Fruit fly (Drosophila melanogaster) whole organism, embryonic: Measurements from ENCODE around the gene pav.

ENCODE experiments used
- Bteb2 ChIP-seq: fragments of 200-800 bp; sonication (Bioruptor generic); optimal IDR thresholded peaks from 2 replicates; lab custom pipeline; 2016; ENCODE audit warnings: missing biosample characterization, missing genetic modification characterization
- CG1024 ChIP-seq: fragments of 200-800 bp; sonication (Bioruptor generic); IDR thresholded peaks from 2 replicates; pipeline ENCODE4 v1.3.6; 2022; ENCODE audit warnings: missing biosample characterization, missing genetic modification characterization
- CG10543 ChIP-seq: fragments of 200-800 bp; sonication (Bioruptor generic); optimal IDR thresholded peaks from 3 replicates; lab custom pipeline; 2017; ENCODE audit warnings: missing biosample characterization, mild to moderate bottlenecking, missing genetic modification characterization, moderate library complexity
- CG11247 ChIP-seq: fragments of 200-800 bp; sonication (Bioruptor generic); IDR thresholded peaks from 2 replicates; pipeline ENCODE4 v1.3.6; 2022; ENCODE audit warnings: missing biosample characterization, missing genetic modification characterization
- CG12104 ChIP-seq: fragments of 200-800 bp; sonication (Bioruptor generic); optimal IDR thresholded peaks from 3 replicates; lab custom pipeline; 2016; ENCODE audit warnings: missing biosample characterization, missing genetic modification characterization
- CG13424 ChIP-seq: fragments of 200-800 bp; sonication (Bioruptor generic); optimal IDR thresholded peaks from 2 replicates; lab custom pipeline; 2019; ENCODE audit warnings: missing biosample characterization, mild to moderate bottlenecking, missing genetic modification characterization, moderate library complexity
- CG13624 ChIP-seq: fragments of 200-800 bp; sonication (Bioruptor generic); optimal IDR thresholded peaks from 2 replicates; lab custom pipeline; 2016; ENCODE audit warnings: missing biosample characterization, missing genetic modification characterization
- CG14667 ChIP-seq: fragments of 200-800 bp; sonication (Bioruptor generic); IDR thresholded peaks from 2 replicates; pipeline ENCODE4 v1.3.6; 2022; ENCODE audit warnings: missing biosample characterization, missing genetic modification characterization
- CG14860 ChIP-seq: fragments of 200-800 bp; sonication (Bioruptor generic); IDR thresholded peaks from 3 replicates; pipeline ENCODE4 v1.3.6; 2022; ENCODE audit warnings: missing biosample characterization, missing genetic modification characterization; ENCODE audit not compliant: partially characterized antibody
- CG15479 ChIP-seq: fragments of 200-800 bp; sonication (Bioruptor generic); optimal IDR thresholded peaks from 3 replicates; lab custom pipeline; 2019; ENCODE audit warnings: missing biosample characterization, mild to moderate bottlenecking, missing genetic modification characterization, moderate library complexity
- CG15601 ChIP-seq: fragments of 200-800 bp; sonication (Bioruptor generic); optimal IDR thresholded peaks from 3 replicates; lab custom pipeline; 2019; ENCODE audit warnings: missing biosample characterization, mild to moderate bottlenecking, missing genetic modification characterization, moderate library complexity
- CG1603 ChIP-seq: fragments of 200-800 bp; sonication (Bioruptor generic); optimal IDR thresholded peaks from 2 replicates; lab custom pipeline; 2019; ENCODE audit warnings: missing biosample characterization, mild to moderate bottlenecking, missing genetic modification characterization, moderate library complexity
- CG1647 ChIP-seq: fragments of 200-800 bp; sonication (Bioruptor generic); optimal IDR thresholded peaks from 3 replicates; lab custom pipeline; 2016; ENCODE audit warnings: missing biosample characterization, missing genetic modification characterization
- CG17568 ChIP-seq: fragments of 200-800 bp; sonication (Bioruptor generic); optimal IDR thresholded peaks from 2 replicates; lab custom pipeline; 2018; ENCODE audit warnings: missing biosample characterization, mild to moderate bottlenecking, missing genetic modification characterization, moderate library complexity
- CG32532 ChIP-seq: fragments of 200-800 bp; sonication (Bioruptor generic); IDR thresholded peaks from 2 replicates; pipeline ENCODE4 v1.3.6; 2022; ENCODE audit warnings: missing biosample characterization, missing genetic modification characterization
- CG7372 ChIP-seq: fragments of 200-800 bp; sonication (Bioruptor generic); IDR thresholded peaks from 2 replicates; pipeline ENCODE4 v1.3.6; 2022; ENCODE audit warnings: missing biosample characterization, missing genetic modification characterization
- CG9817 ChIP-seq: fragments of 200-800 bp; sonication (Bioruptor generic); optimal IDR thresholded peaks from 2 replicates; lab custom pipeline; 2018; ENCODE audit warnings: missing biosample characterization, mild to moderate bottlenecking, missing genetic modification characterization, moderate library complexity
- D ChIP-seq, 2 experiments: fragments of 200-800 bp in 1 of 2; fragments of >200 bp in 1 of 2; sonication (Bioruptor generic) in 1 of 2; optimal IDR thresholded peaks; 2 replicates in 1 of 2; 3 replicates in 1 of 2; lab custom pipeline; 2017; ENCODE audit warnings: mild to moderate bottlenecking in 1 of 2, missing biosample characterization in 1 of 2, missing genetic modification characterization in 1 of 2, missing genetic modification reagents in 1 of 2
- Dip3 ChIP-seq: fragments of 200-800 bp; sonication (Bioruptor generic); optimal IDR thresholded peaks from 3 replicates; lab custom pipeline; 2016; ENCODE audit warnings: missing biosample characterization, missing genetic modification characterization
- Dp ChIP-seq: fragments of 200-800 bp; sonication (Bioruptor generic); optimal IDR thresholded peaks from 2 replicates; lab custom pipeline; 2018; ENCODE audit warnings: missing biosample characterization, mild to moderate bottlenecking, missing genetic modification characterization, moderate library complexity
- ERR ChIP-seq: fragments of 200-800 bp; sonication (Bioruptor generic); optimal IDR thresholded peaks from 2 replicates; lab custom pipeline; 2016; ENCODE audit warnings: missing biosample characterization, missing genetic modification characterization
- HmgD ChIP-seq: fragments of 200-800 bp; sonication (Bioruptor generic); optimal IDR thresholded peaks from 3 replicates; lab custom pipeline; 2016; ENCODE audit warnings: missing biosample characterization, missing genetic modification characterization
- Lpt ChIP-seq: fragments of >200 bp; optimal IDR thresholded peaks from 2 replicates; lab custom pipeline; 2018; ENCODE audit warnings: missing biosample characterization, missing genetic modification characterization
- MESR4 ChIP-seq: fragments of 200-800 bp; sonication (Bioruptor generic); optimal IDR thresholded peaks from 2 replicates; lab custom pipeline; 2018; ENCODE audit warnings: missing biosample characterization, mild to moderate bottlenecking, missing genetic modification characterization, moderate library complexity
- NK7.1 ChIP-seq: fragments of 200-800 bp; sonication (Bioruptor generic); optimal IDR thresholded peaks from 3 replicates; lab custom pipeline; 2016; ENCODE audit warnings: missing biosample characterization, missing genetic modification characterization
- Nf-YB ChIP-seq: fragments of 200-800 bp; sonication (Bioruptor generic); optimal IDR thresholded peaks from 3 replicates; lab custom pipeline; 2019; ENCODE audit warnings: missing biosample characterization, mild to moderate bottlenecking, missing genetic modification characterization, moderate library complexity
- Trl ChIP-seq, 3 experiments: fragments of >200 bp in 2 of 3; fragments of 200-800 bp in 1 of 3; sonication (Bioruptor generic) in 1 of 3; optimal IDR thresholded peaks; 2 replicates in 1 of 3; 3 replicates in 2 of 3; lab custom pipeline; 2016 to 2017; ENCODE audit warnings: missing biosample characterization in 1 of 3, missing genetic modification characterization in 1 of 3
- Xrp1 ChIP-seq: fragments of 200-800 bp; sonication (Bioruptor generic); IDR thresholded peaks from 2 replicates; pipeline ENCODE4 v1.3.6; 2022; ENCODE audit warnings: missing biosample characterization, missing genetic modification characterization
- al ChIP-seq: fragments of 200-800 bp; sonication (Bioruptor generic); IDR thresholded peaks from 2 replicates; pipeline ENCODE4 v1.3.6; 2022; ENCODE audit warnings: missing biosample characterization, missing genetic modification characterization
- ash1 ChIP-seq: fragments of 200-800 bp; sonication (Bioruptor generic); optimal IDR thresholded peaks from 2 replicates; lab custom pipeline; 2018; ENCODE audit warnings: missing biosample characterization, mild to moderate bottlenecking, missing genetic modification characterization
- cato ChIP-seq: fragments of 200-800 bp; sonication (Bioruptor generic); optimal IDR thresholded peaks from 2 replicates; lab custom pipeline; 2016; ENCODE audit warnings: missing biosample characterization, missing genetic modification characterization, borderline replicate concordance
- chif ChIP-seq, 2 experiments: fragments of 200-800 bp; sonication (Bioruptor generic); optimal IDR thresholded peaks; 3 replicates each; lab custom pipeline; 2016; ENCODE audit warnings: missing biosample characterization in 2 of 2, missing genetic modification characterization in 2 of 2
- chinmo ChIP-seq: fragments of 200-800 bp; sonication (Bioruptor generic); IDR thresholded peaks from 4 replicates; pipeline ENCODE4 v1.3.6; 2022; ENCODE audit warnings: missing biosample characterization, missing genetic modification characterization; ENCODE audit not compliant: partially characterized antibody
- crol ChIP-seq: fragments of 200-800 bp; sonication (Bioruptor generic); IDR thresholded peaks from 2 replicates; pipeline ENCODE4 v1.3.6; 2022; ENCODE audit warnings: missing biosample characterization, missing genetic modification characterization
- dmrt11E ChIP-seq: fragments of 200-800 bp; sonication (Bioruptor generic); optimal IDR thresholded peaks from 3 replicates; lab custom pipeline; 2018; ENCODE audit warnings: missing biosample characterization, mild to moderate bottlenecking, missing genetic modification characterization, moderate library complexity
- ewg ChIP-seq: fragments of 200-800 bp; sonication (Bioruptor generic); optimal IDR thresholded peaks from 3 replicates; lab custom pipeline; 2017; ENCODE audit warnings: mild to moderate bottlenecking, missing biosample characterization, missing genetic modification reagents, missing genetic modification characterization
- fd3F ChIP-seq: fragments of 200-800 bp; sonication (Bioruptor generic); optimal IDR thresholded peaks from 2 replicates; lab custom pipeline; 2018; ENCODE audit warnings: missing biosample characterization, mild to moderate bottlenecking, missing genetic modification characterization, moderate library complexity
- her ChIP-seq: fragments of 200-800 bp; sonication (Bioruptor generic); optimal IDR thresholded peaks from 2 replicates; lab custom pipeline; 2016; ENCODE audit warnings: missing biosample characterization, missing genetic modification characterization
- kni ChIP-seq: fragments of 200-800 bp; sonication (Bioruptor generic); optimal IDR thresholded peaks from 3 replicates; lab custom pipeline; 2017; ENCODE audit warnings: mild to moderate bottlenecking, missing biosample characterization, missing genetic modification reagents, missing genetic modification characterization
- nmo ChIP-seq: fragments of 200-800 bp; sonication (Bioruptor generic); optimal IDR thresholded peaks from 2 replicates; lab custom pipeline; 2018; ENCODE audit warnings: missing biosample characterization, mild to moderate bottlenecking, missing genetic modification characterization, moderate library complexity
- p53 ChIP-seq: fragments of 200-800 bp; sonication (Bioruptor generic); optimal IDR thresholded peaks from 2 replicates; lab custom pipeline; 2016; ENCODE audit warnings: missing biosample characterization, missing genetic modification characterization
- pan ChIP-seq, 4 experiments: fragments of >200 bp in 3 of 4; fragments of 200-800 bp in 1 of 4; sonication (Bioruptor generic) in 1 of 4; optimal IDR thresholded peaks in 3 of 4; IDR thresholded peaks in 1 of 4; 2 replicates each; pipeline versions ENCODE4 v1.3.6 to Lab custom; 2017 to 2022; ENCODE audit warnings: missing biosample characterization in 2 of 4, missing genetic modification characterization in 2 of 4, mixed read lengths in 1 of 4
- peb ChIP-seq: fragments of 200-800 bp; sonication (Bioruptor generic); IDR thresholded peaks from 2 replicates; pipeline ENCODE4 v1.3.6; 2022; ENCODE audit warnings: missing biosample characterization, missing genetic modification characterization
- pnt ChIP-seq: fragments of 200-800 bp; sonication (Bioruptor generic); optimal IDR thresholded peaks from 3 replicates; lab custom pipeline; 2016; ENCODE audit warnings: missing biosample characterization, missing genetic modification characterization
- scrt ChIP-seq: fragments of 200-800 bp; sonication (Bioruptor generic); optimal IDR thresholded peaks from 2 replicates; lab custom pipeline; 2018; ENCODE audit warnings: missing biosample characterization, mild to moderate bottlenecking, missing genetic modification characterization, moderate library complexity
- z ChIP-seq: fragments of 200-800 bp; sonication (Bioruptor generic); IDR thresholded peaks from 3 replicates; pipeline ENCODE4 v1.3.6; 2022; ENCODE audit warnings: missing biosample characterization, missing genetic modification characterization
- zf30C ChIP-seq: fragments of 200-800 bp; sonication (Bioruptor generic); optimal IDR thresholded peaks from 3 replicates; lab custom pipeline; 2018; ENCODE audit warnings: missing biosample characterization, mild to moderate bottlenecking, missing genetic modification characterization
- zfh1 ChIP-seq: fragments of 200-800 bp; sonication (Bioruptor generic); IDR thresholded peaks from 3 replicates; pipeline ENCODE4 v1.3.6; 2022; ENCODE audit warnings: missing biosample characterization, missing genetic modification characterization

The pav gene

DNA sequence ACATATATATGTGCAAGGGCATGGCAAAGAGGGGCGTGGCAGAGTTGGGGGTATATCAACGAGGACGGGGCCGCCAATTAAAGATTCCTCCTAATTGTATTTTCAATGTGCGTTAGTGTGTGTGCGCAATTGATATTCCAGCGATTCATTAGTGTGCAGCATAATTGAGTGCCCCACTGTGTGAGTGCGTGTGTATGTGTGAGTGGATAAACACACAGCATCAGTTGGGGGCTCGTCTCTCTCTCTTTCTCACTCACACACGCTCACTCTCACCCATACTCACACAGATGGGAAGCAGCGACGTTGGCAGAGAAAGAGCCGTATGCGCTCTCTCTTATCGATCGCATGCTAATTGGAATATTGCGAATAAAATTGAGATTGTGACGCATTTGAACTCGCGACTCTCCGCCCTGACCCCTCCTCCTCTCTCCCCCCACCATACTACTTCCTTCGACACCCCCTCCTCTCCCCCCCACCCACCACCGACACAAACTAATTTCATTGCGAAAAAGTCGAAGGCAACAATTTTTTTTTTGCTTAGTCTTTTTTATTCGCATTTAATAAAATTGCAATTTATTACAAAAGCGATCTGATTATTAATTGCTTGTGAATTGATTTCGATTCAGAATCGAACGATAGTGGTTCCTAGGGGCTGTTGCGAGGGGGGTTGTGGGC, 8.8 kb upstream of the pav start (continued):
- TF ChIP-seq CG15601 (tag; lab: Kevin White, UChicago) (no peak), CG7372 (GFP tag; lab: Robert Waterston, UW) (no peak), fd3F (GFP tag; lab: Kevin White, UChicago) (no peak), Nf-YB (peak; percentile 61), CG1603 (tag; lab: Kevin White, UChicago) (no peak), CG15479 (GFP tag; lab: Kevin White, UChicago) (no peak), zf30C (GFP tag; lab: Kevin White, UChicago) (no peak), NK7.1 (no peak), dmrt11E (tag; lab: Kevin White, UChicago) (no peak), chinmo (GFP tag; lab: Robert Waterston, UW) (peak; percentile 83; the same call in 1 of the 4 replicates), Lpt (GFP tag; lab: Kevin White, UChicago) (no peak), z (GFP tag; lab: Robert Waterston, UW) (peak; percentile 89), Xrp1 (GFP tag; lab: Robert Waterston, UW) (no peak), CG12104 (no peak), al (GFP tag; lab: Robert Waterston, UW) (no peak), CG14667 (no peak), nmo (GFP tag; lab: Kevin White, UChicago) (no peak), ash1 (GFP tag; lab: Kevin White, UChicago) (no peak), HmgD (GFP tag; lab: Kevin White, UChicago) (no peak), kni (GFP tag; lab: Kevin White, UChicago) (peak; percentile 19), CG1024 (no peak), MESR4 (GFP tag; lab: Kevin White, UChicago) (no peak), CG10543 (GFP tag; lab: Kevin White, UChicago) (peak; percentile 8), D (optimal IDR thresholded peaks at IDR 0.05; lab: Kevin White, UChicago) (peak; percentile 43), D (GFP tag; optimal IDR thresholded peaks at IDR 0.05; lab: Kevin White, UChicago) (no peak), pan (optimal IDR thresholded peaks at IDR 0.05; lab: Kevin White, UChicago) (no peak), pan (GFP tag; optimal IDR thresholded peaks at IDR 0.05 in 1 of 2, IDR thresholded peaks at IDR 0.05 in 1 of 2) (no peak), CG13424 (tag; lab: Kevin White, UChicago) (no peak), Bteb2 (GFP tag; lab: Kevin White, UChicago) (no peak), ewg (GFP tag; lab: Kevin White, UChicago) (no peak), zfh1 (no peak), Dp (no peak), p53 (no peak), CG13624 (GFP tag; lab: Kevin White, UChicago) (no peak), Dip3 (no peak), crol (GFP tag; lab: Robert Waterston, UW) (peak; percentile 30; the same call in 1 of the 2 replicates), Trl (optimal IDR thresholded peaks at IDR 0.05; lab: Kevin White, UChicago) (peak; percentile 54 to 69), Trl (GFP tag; optimal IDR thresholded peaks at IDR 0.05; lab: Kevin White, UChicago) (no peak), CG14860 (GFP tag; lab: Robert Waterston, UW) (no peak), her (GFP tag; lab: Kevin White, UChicago) (no peak), CG9817 (tag; lab: Kevin White, UChicago) (no peak), ERR (GFP tag; lab: Kevin White, UChicago) (no peak), CG1647 (no peak), cato (GFP tag; lab: Kevin White, UChicago) (no peak), CG11247 (GFP tag; lab: Robert Waterston, UW) (no peak), pnt (GFP tag; lab: Kevin White, UChicago) (no peak), CG17568 (GFP tag; lab: Kevin White, UChicago) (no peak), peb (GFP tag; lab: Robert Waterston, UW) (no peak), scrt (GFP tag; lab: Kevin White, UChicago) (no peak), CG32532 (no peak), chif (GFP tag; optimal IDR thresholded peaks at IDR 0.05; lab: Kevin White, UChicago) (no peak)
